Fruit fly (Drosophila melanogaster) whole organism, prepupa: ENCODE data around the gene CG45064.

Experiments
- Blimp-1 ChIP-seq: fragments of 200-800 bp; sonication (Bioruptor generic); optimal IDR thresholded peaks from 3 replicates; lab custom pipeline; 2017; ENCODE audit warnings: missing biosample characterization, missing genetic modification characterization, mild to moderate bottlenecking, moderate library complexity, missing genetic modification reagents
- CG10631 ChIP-seq: fragments of 200-800 bp; sonication (Bioruptor generic); optimal IDR thresholded peaks from 2 replicates; lab custom pipeline; 2016; ENCODE audit warnings: missing biosample characterization, missing genetic modification characterization
- CG10669 ChIP-seq: fragments of 200-800 bp; sonication (Bioruptor generic); optimal IDR thresholded peaks from 3 replicates; lab custom pipeline; 2018; ENCODE audit warnings: missing biosample characterization, mild to moderate bottlenecking, missing genetic modification characterization, moderate library complexity
- CG11294 ChIP-seq: fragments of 200-800 bp; sonication (Bioruptor generic); IDR thresholded peaks from 2 replicates; pipeline ENCODE4 v1.3.6; 2022; ENCODE audit warnings: missing biosample characterization, missing genetic modification characterization
- CG11902 ChIP-seq: fragments of 200-800 bp; sonication (Bioruptor generic); optimal IDR thresholded peaks from 3 replicates; lab custom pipeline; 2016; ENCODE audit warnings: missing biosample characterization, missing genetic modification characterization
- CG15336 ChIP-seq: fragments of 200-800 bp; sonication (Bioruptor generic); IDR thresholded peaks from 2 replicates; pipeline ENCODE4 v1.3.6; 2022; ENCODE audit warnings: missing biosample characterization, missing genetic modification characterization
- CG1621 ChIP-seq: fragments of 200-800 bp; sonication (Bioruptor generic); optimal IDR thresholded peaks from 3 replicates; lab custom pipeline; 2018; ENCODE audit warnings: missing biosample characterization, mild to moderate bottlenecking, missing genetic modification characterization
- CG16779 ChIP-seq: fragments of 200-800 bp; sonication (Bioruptor generic); optimal IDR thresholded peaks from 3 replicates; lab custom pipeline; 2017; ENCODE audit warnings: missing biosample characterization, mild to moderate bottlenecking, missing genetic modification characterization
- CG3032 ChIP-seq: fragments of 200-800 bp; optimal IDR thresholded peaks from 2 replicates; lab custom pipeline; 2019; ENCODE audit warnings: missing biosample characterization, mild to moderate bottlenecking, missing genetic modification characterization, moderate library complexity
- CG32006 ChIP-seq: fragments of 200-800 bp; sonication (Bioruptor generic); optimal IDR thresholded peaks from 3 replicates; lab custom pipeline; 2017; ENCODE audit warnings: missing biosample characterization, mild to moderate bottlenecking, missing genetic modification characterization
- CG34406 ChIP-seq: fragments of 200-800 bp; sonication (Bioruptor generic); optimal IDR thresholded peaks from 3 replicates; lab custom pipeline; 2016; ENCODE audit warnings: missing biosample characterization, missing genetic modification characterization
- CG4318 ChIP-seq: fragments of 200-800 bp; sonication (Bioruptor generic); optimal IDR thresholded peaks from 3 replicates; lab custom pipeline; 2017; ENCODE audit warnings: missing biosample characterization, mild to moderate bottlenecking, missing genetic modification characterization
- CG6163 ChIP-seq: fragments of 200-800 bp; sonication (Bioruptor generic); IDR thresholded peaks from 3 replicates; pipeline ENCODE4 v1.3.6; 2022; ENCODE audit warnings: missing biosample characterization, missing genetic modification characterization
- CG6276 ChIP-seq: fragments of 200-800 bp; sonication (Bioruptor generic); optimal IDR thresholded peaks from 2 replicates; lab custom pipeline; 2017; ENCODE audit warnings: missing biosample characterization, mild to moderate bottlenecking, missing genetic modification characterization
- CG6792 ChIP-seq: fragments of 200-800 bp; sonication (Bioruptor generic); optimal IDR thresholded peaks from 3 replicates; lab custom pipeline; 2016; ENCODE audit warnings: missing biosample characterization, missing genetic modification characterization
- CG6808 ChIP-seq: fragments of 200-800 bp; sonication (Bioruptor generic); optimal IDR thresholded peaks from 3 replicates; lab custom pipeline; 2017; ENCODE audit warnings: missing biosample characterization, missing genetic modification characterization, mild to moderate bottlenecking, moderate library complexity, missing genetic modification reagents
- CG6854 ChIP-seq: fragments of 200-800 bp; sonication (Bioruptor generic); optimal IDR thresholded peaks from 2 replicates; lab custom pipeline; 2017; ENCODE audit warnings: missing biosample characterization, mild to moderate bottlenecking, missing genetic modification characterization
- CG7368 ChIP-seq: fragments of 200-800 bp; sonication (Bioruptor generic); optimal IDR thresholded peaks from 3 replicates; lab custom pipeline; 2016; ENCODE audit warnings: missing biosample characterization, missing genetic modification characterization
- CG8119 ChIP-seq: fragments of 200-800 bp; sonication (Bioruptor generic); IDR thresholded peaks from 3 replicates; pipeline ENCODE4 v1.3.6; 2022; ENCODE audit warnings: missing biosample characterization, missing genetic modification characterization
- CG8319 ChIP-seq: fragments of 200-800 bp; sonication (Bioruptor generic); optimal IDR thresholded peaks from 3 replicates; lab custom pipeline; 2016; ENCODE audit warnings: missing biosample characterization, missing genetic modification characterization
- CG8632 ChIP-seq: fragments of 200-800 bp; sonication (Bioruptor generic); optimal IDR thresholded peaks from 3 replicates; lab custom pipeline; 2016; ENCODE audit warnings: missing biosample characterization, missing genetic modification characterization
- CG9139 ChIP-seq: fragments of 200-800 bp; sonication (Bioruptor generic); optimal IDR thresholded peaks from 3 replicates; lab custom pipeline; 2017; ENCODE audit warnings: missing biosample characterization, mild to moderate bottlenecking, missing genetic modification characterization
- Eip75B ChIP-seq: fragments of 200-800 bp; sonication (Bioruptor generic); optimal IDR thresholded peaks from 3 replicates; lab custom pipeline; 2016; ENCODE audit warnings: missing biosample characterization, missing genetic modification characterization
- Eip78C ChIP-seq: fragments of 200-800 bp; sonication (Bioruptor generic); peaks from one replicate; lab custom pipeline; 2016; ENCODE audit warnings: missing biosample characterization, missing genetic modification characterization
- Eip93F ChIP-seq: fragments of 200-800 bp; sonication (Bioruptor generic); optimal IDR thresholded peaks from 2 replicates; lab custom pipeline; 2016; ENCODE audit warnings: missing biosample characterization, mild to moderate bottlenecking, missing genetic modification characterization
- Ets21C ChIP-seq: fragments of 200-800 bp; sonication (Bioruptor generic); optimal IDR thresholded peaks from 3 replicates; lab custom pipeline; 2016; ENCODE audit warnings: missing biosample characterization, missing genetic modification characterization
- Ets96B ChIP-seq: fragments of 200-800 bp; optimal IDR thresholded peaks from 2 replicates; lab custom pipeline; 2019; ENCODE audit warnings: missing biosample characterization, mild to moderate bottlenecking, missing genetic modification characterization, moderate library complexity
- Gug ChIP-seq: fragments of 200-800 bp; sonication (Bioruptor generic); IDR thresholded peaks from 2 replicates; pipeline ENCODE4 v1.3.6; 2022; ENCODE audit warnings: missing biosample characterization, missing genetic modification characterization
- Hr38 ChIP-seq: sonication (Bioruptor generic); optimal IDR thresholded peaks from 2 replicates; lab custom pipeline; 2016; ENCODE audit warnings: missing biosample characterization, missing genetic modification characterization
- Hr4 ChIP-seq: fragments of 200-800 bp; sonication (Bioruptor generic); optimal IDR thresholded peaks from 3 replicates; lab custom pipeline; 2016; ENCODE audit warnings: missing biosample characterization, missing genetic modification characterization
- Lpt ChIP-seq: fragments of 200-800 bp; sonication (Bioruptor generic); optimal IDR thresholded peaks from 3 replicates; lab custom pipeline; 2016; ENCODE audit warnings: missing biosample characterization, missing genetic modification characterization
- Met ChIP-seq: fragments of 200-800 bp; sonication (Bioruptor generic); optimal IDR thresholded peaks from 3 replicates; lab custom pipeline; 2016; ENCODE audit warnings: missing biosample characterization, missing genetic modification characterization
- OdsH ChIP-seq: fragments of 200-800 bp; sonication (Bioruptor generic); optimal IDR thresholded peaks from 3 replicates; lab custom pipeline; 2016; ENCODE audit warnings: missing biosample characterization, missing genetic modification characterization
- Smox ChIP-seq: fragments of 200-800 bp; sonication (Bioruptor generic); optimal IDR thresholded peaks from 3 replicates; lab custom pipeline; 2016; ENCODE audit warnings: missing biosample characterization, missing genetic modification characterization
- Sox102F ChIP-seq: fragments of 200-800 bp; sonication (Bioruptor generic); optimal IDR thresholded peaks from 2 replicates; lab custom pipeline; 2016; ENCODE audit warnings: missing biosample characterization, mild to moderate bottlenecking, missing genetic modification characterization
- Sox14 ChIP-seq: fragments of 200-800 bp; sonication (Bioruptor generic); optimal IDR thresholded peaks from 3 replicates; lab custom pipeline; 2016; ENCODE audit warnings: missing biosample characterization, missing genetic modification characterization
- achi ChIP-seq: fragments of 200-800 bp; sonication (Bioruptor generic); optimal IDR thresholded peaks from 3 replicates; lab custom pipeline; 2016; ENCODE audit warnings: missing biosample characterization, missing genetic modification characterization
- acj6 ChIP-seq: fragments of 200-800 bp; sonication (Bioruptor generic); optimal IDR thresholded peaks from 3 replicates; lab custom pipeline; 2016; ENCODE audit warnings: missing biosample characterization, missing genetic modification characterization
- cyc ChIP-seq: fragments of 200-800 bp; sonication (Bioruptor generic); optimal IDR thresholded peaks from 3 replicates; lab custom pipeline; 2016; ENCODE audit warnings: missing biosample characterization, missing genetic modification characterization
- dac ChIP-seq: fragments of 200-800 bp; sonication (Bioruptor generic); optimal IDR thresholded peaks from 2 replicates; lab custom pipeline; 2017; ENCODE audit warnings: missing biosample characterization, mild to moderate bottlenecking, missing genetic modification characterization
- dsx ChIP-seq: fragments of 200-800 bp; optimal IDR thresholded peaks from 3 replicates; lab custom pipeline; 2019; ENCODE audit warnings: missing biosample characterization, mild to moderate bottlenecking, missing genetic modification characterization, moderate library complexity; ENCODE audit not compliant: poor library complexity, severe bottlenecking
- eg ChIP-seq: fragments of 200-800 bp; sonication (Bioruptor generic); IDR thresholded peaks from 3 replicates; pipeline ENCODE4 v1.3.6; 2022; ENCODE audit warnings: missing biosample characterization, missing genetic modification characterization
- esn ChIP-seq: fragments of 200-800 bp; sonication (Bioruptor generic); optimal IDR thresholded peaks from 2 replicates; lab custom pipeline; 2016; ENCODE audit warnings: missing biosample characterization, mild to moderate bottlenecking, missing genetic modification characterization, moderate library complexity
- fd59A ChIP-seq: fragments of 200-800 bp; sonication (Bioruptor generic); optimal IDR thresholded peaks from 2 replicates; lab custom pipeline; 2017; ENCODE audit warnings: missing biosample characterization, mild to moderate bottlenecking, missing genetic modification characterization, missing genetic modification reagents
- fkh ChIP-seq: fragments of 200-800 bp; sonication (Bioruptor generic); optimal IDR thresholded peaks from 3 replicates; lab custom pipeline; 2017; ENCODE audit warnings: missing biosample characterization, mild to moderate bottlenecking, missing genetic modification characterization, moderate library complexity
- lz ChIP-seq: fragments of 200-800 bp; sonication (Bioruptor generic); optimal IDR thresholded peaks from 3 replicates; lab custom pipeline; 2016; ENCODE audit warnings: missing biosample characterization, missing genetic modification characterization
- net ChIP-seq: fragments of 200-800 bp; sonication (Bioruptor generic); optimal IDR thresholded peaks from 3 replicates; lab custom pipeline; 2016; ENCODE audit warnings: missing biosample characterization, missing genetic modification characterization
- spab ChIP-seq: fragments of 200-800 bp; sonication (Bioruptor generic); optimal IDR thresholded peaks from 2 replicates; lab custom pipeline; 2017; ENCODE audit warnings: missing biosample characterization, mild to moderate bottlenecking, missing genetic modification characterization, missing genetic modification reagents
- svp ChIP-seq: fragments of 200-800 bp; sonication (Bioruptor generic); peaks from one replicate; lab custom pipeline; 2016; ENCODE audit warnings: missing biosample characterization, missing genetic modification characterization
- topi ChIP-seq: fragments of 200-800 bp; sonication (Bioruptor generic); optimal IDR thresholded peaks from 3 replicates; lab custom pipeline; 2016; ENCODE audit warnings: missing biosample characterization, missing genetic modification characterization
- vri ChIP-seq: fragments of 200-800 bp; sonication (Bioruptor generic); optimal IDR thresholded peaks from 3 replicates; lab custom pipeline; 2016; ENCODE audit warnings: missing biosample characterization, mild to moderate bottlenecking, missing genetic modification characterization

CG45064 gene

dm6 chrX:14882536-14883118 is at the start of gene CG45064, which contains the start of gene CG45065:
CG45064 (minus strand) TSS chrX:14882586.
CG45065 (minus strand) TSS chrX:14882586.
- TF ChIP-seq Ets96B (peak; percentile 63), CG15336 (GFP tag; lab: Robert Waterston, UW) (peak; percentile 93), CG6163 (GFP tag; lab: Robert Waterston, UW) (peak; percentile 91), Sox14 (GFP tag; lab: Kevin White, UChicago) (peak; percentile 85), Met (GFP tag; lab: Kevin White, UChicago) (peak; percentile 89), net (GFP tag; lab: Kevin White, UChicago) (peak; percentile 88), CG11294 (GFP tag; lab: Robert Waterston, UW) (peak; percentile 62; the same call in 1 of the 2 replicates), CG1621 (tag; lab: Kevin White, UChicago) (no peak), CG9139 (GFP tag; lab: Kevin White, UChicago) (no peak), CG4318 (GFP tag; lab: Kevin White, UChicago) (peak; percentile 87), vri (peak; percentile 73), topi (peak; percentile 85), CG3032 (peak; percentile 64), achi (GFP tag; lab: Kevin White, UChicago) (peak; percentile 84), fkh (GFP tag; lab: Kevin White, UChicago) (peak; percentile 8), CG6276 (GFP tag; lab: Kevin White, UChicago) (peak; percentile 90), OdsH (GFP tag; lab: Kevin White, UChicago) (peak; percentile 89), cyc (peak; percentile 84), CG10631 (peak; percentile 84), CG6792 (GFP tag; lab: Kevin White, UChicago) (peak; percentile 91), CG10669 (GFP tag; lab: Kevin White, UChicago) (peak; percentile 66), acj6 (GFP tag; lab: Kevin White, UChicago) (peak; percentile 86), fd59A (peak; percentile 21), Ets21C (GFP tag; lab: Kevin White, UChicago) (peak; percentile 76), CG6854 (no peak), lz (GFP tag; lab: Kevin White, UChicago) (peak; percentile 86), spab (peak; percentile 45), CG34406 (GFP tag; lab: Kevin White, UChicago) (peak; percentile 90), dsx (peak; percentile 82), CG7368 (peak; percentile 79), Blimp-1 (peak; percentile 98), Lpt (GFP tag; lab: Kevin White, UChicago) (peak; percentile 91), CG11902 (GFP tag; lab: Kevin White, UChicago) (peak; percentile 80), CG8319 (GFP tag; lab: Kevin White, UChicago) (peak; percentile 86), CG16779 (tag; lab: Kevin White, UChicago) (peak; percentile 52), Eip93F (peak; percentile 36), dac (peak; percentile 83), CG8632 (GFP tag; lab: Kevin White, UChicago) (peak; percentile 88), Eip75B (GFP tag; lab: Kevin White, UChicago) (peak; percentile 90), Hr4 (GFP tag; lab: Kevin White, UChicago) (peak; percentile 97), Gug (GFP tag; lab: Robert Waterston, UW) (peak; percentile 83), CG8119 (GFP tag; lab: Robert Waterston, UW) (peak; percentile 94), Eip78C (GFP tag; lab: Kevin White, UChicago) (peak; percentile 97), CG32006 (peak; percentile 94), CG6808 (peak; percentile 47), esn (GFP tag; lab: Kevin White, UChicago) (peak; percentile 92), svp (GFP tag; lab: Kevin White, UChicago) (peak; percentile 67), Sox102F (GFP tag; lab: Kevin White, UChicago) (peak; percentile 88), Smox (GFP tag; lab: Kevin White, UChicago) (peak; percentile 81), eg (GFP tag; lab: Robert Waterston, UW) (peak; percentile 94), Hr38 (peak; percentile 41)
